Worm (Caenorhabditis elegans) whole organism, L3 larva: Measurements from ENCODE around the gene srj-37.

Source experiments
- R02D3.7 ChIP-seq: fragments of 150-350 bp; optimal IDR thresholded peaks from 2 replicates; lab custom pipeline; 2014; ENCODE audit warnings: missing biosample characterization, missing genetic modification characterization
- ZK546.5 ChIP-seq: sonication (generic microtip); optimal IDR thresholded peaks from 2 replicates; lab custom pipeline; 2017; ENCODE audit warnings: missing biosample characterization, missing genetic modification characterization
- ceh-16 ChIP-seq: sonication (generic microtip); optimal IDR thresholded peaks from 2 replicates; lab custom pipeline; 2017; ENCODE audit warnings: missing biosample characterization, missing genetic modification characterization
- ceh-28 ChIP-seq: fragments of 150-350 bp; optimal IDR thresholded peaks from 2 replicates; lab custom pipeline; 2014; ENCODE audit warnings: missing biosample characterization, missing genetic modification reagents, missing genetic modification characterization
- ceh-82 ChIP-seq: fragments of 150-350 bp; optimal IDR thresholded peaks from 2 replicates; lab custom pipeline; 2014; ENCODE audit warnings: missing biosample characterization, missing genetic modification characterization
- ceh-9 ChIP-seq: sonication (generic microtip); optimal IDR thresholded peaks from 2 replicates; lab custom pipeline; 2018; ENCODE audit warnings: missing biosample characterization, missing genetic modification characterization
- daf-12 ChIP-seq: fragments of 150-350 bp; optimal IDR thresholded peaks from 2 replicates; lab custom pipeline; 2014; ENCODE audit warnings: missing biosample characterization, missing genetic modification reagents, missing genetic modification characterization
- egl-27 ChIP-seq: sonication (generic microtip); optimal IDR thresholded peaks from 4 replicates; lab custom pipeline; 2017; ENCODE audit warnings: missing biosample characterization, missing genetic modification reagents, missing genetic modification characterization
- egl-5 ChIP-seq: fragments of 150-350 bp; optimal IDR thresholded peaks from 2 replicates; lab custom pipeline; 2017; ENCODE audit warnings: missing biosample characterization, missing genetic modification reagents, missing genetic modification characterization, inconsistent platforms
- elt-1 ChIP-seq: fragments of 150-350 bp; optimal IDR thresholded peaks from 2 replicates; lab custom pipeline; 2014; ENCODE audit warnings: missing biosample characterization, missing genetic modification characterization
- elt-2 ChIP-seq: sonication (generic microtip); optimal IDR thresholded peaks from 2 replicates; lab custom pipeline; 2016; ENCODE audit warnings: missing genetic modification reagents, mild to moderate bottlenecking, missing genetic modification characterization, missing compliant biosample characterization
- fkh-10 ChIP-seq: sonication (generic microtip); optimal IDR thresholded peaks from 2 replicates; lab custom pipeline; 2017; ENCODE audit warnings: missing biosample characterization, missing genetic modification reagents, missing genetic modification characterization
- hmg-11 ChIP-seq: sonication (generic microtip); optimal IDR thresholded peaks from 2 replicates; lab custom pipeline; 2016; ENCODE audit warnings: missing genetic modification characterization, missing compliant biosample characterization
- lin-15B ChIP-seq: fragments of 150-350 bp; optimal IDR thresholded peaks from 2 replicates; lab custom pipeline; 2014; ENCODE audit warnings: missing biosample characterization, missing genetic modification characterization
- lsy-12 ChIP-seq: sonication (generic microtip); optimal IDR thresholded peaks from 2 replicates; lab custom pipeline; 2016; ENCODE audit warnings: mild to moderate bottlenecking, missing genetic modification characterization, missing compliant biosample characterization
- mdl-1 ChIP-seq: fragments of 150-350 bp; optimal IDR thresholded peaks from 2 replicates; lab custom pipeline; 2014; ENCODE audit warnings: missing biosample characterization, missing genetic modification characterization
- nfya-1 ChIP-seq: sonication (generic microtip); optimal IDR thresholded peaks from 2 replicates; lab custom pipeline; 2017; ENCODE audit warnings: missing genetic modification characterization, mild to moderate bottlenecking, missing compliant biosample characterization, antibody characterized with exemption, moderate library complexity; ENCODE audit not compliant: insufficient read depth
- nhr-12 ChIP-seq: fragments of 150-350 bp; optimal IDR thresholded peaks from 2 replicates; lab custom pipeline; 2014; ENCODE audit warnings: missing biosample characterization, missing genetic modification characterization
- nhr-23 ChIP-seq: fragments of 150-350 bp; optimal IDR thresholded peaks from 2 replicates; lab custom pipeline; 2014; ENCODE audit warnings: missing biosample characterization, missing genetic modification reagents, missing genetic modification characterization
- nhr-237 ChIP-seq: fragments of 150-350 bp; optimal IDR thresholded peaks from 2 replicates; lab custom pipeline; 2014; ENCODE audit warnings: missing biosample characterization, missing genetic modification characterization
- nhr-25 ChIP-seq: sonication (generic microtip); optimal IDR thresholded peaks from 2 replicates; lab custom pipeline; 2017; ENCODE audit warnings: missing biosample characterization, missing genetic modification characterization
- nhr-28 ChIP-seq: fragments of 150-350 bp; optimal IDR thresholded peaks from 2 replicates; lab custom pipeline; 2014; ENCODE audit warnings: missing biosample characterization, missing genetic modification characterization
- nhr-43 ChIP-seq: sonication (generic microtip); optimal IDR thresholded peaks from 2 replicates; lab custom pipeline; 2016; ENCODE audit warnings: mild to moderate bottlenecking, missing genetic modification characterization, missing compliant biosample characterization; ENCODE audit not compliant: poor library complexity, severe bottlenecking
- nhr-67 ChIP-seq: fragments of 150-350 bp; optimal IDR thresholded peaks from 2 replicates; lab custom pipeline; 2014; ENCODE audit warnings: missing biosample characterization, missing genetic modification characterization
- nhr-76 ChIP-seq: fragments of 150-350 bp; sonication (generic microtip); optimal IDR thresholded peaks from 5 replicates; lab custom pipeline; 2014; ENCODE audit warnings: missing biosample characterization, missing genetic modification characterization
- nhr-77 ChIP-seq: fragments of 150-350 bp; optimal IDR thresholded peaks from 2 replicates; lab custom pipeline; 2014; ENCODE audit warnings: missing biosample characterization, missing genetic modification characterization
- pha-4 ChIP-seq: fragments of 150-350 bp; optimal IDR thresholded peaks from 2 replicates; lab custom pipeline; 2014; ENCODE audit warnings: missing biosample characterization, missing genetic modification reagents, missing genetic modification characterization
- pqm-1 ChIP-seq: fragments of 150-350 bp; optimal IDR thresholded peaks from 2 replicates; lab custom pipeline; 2017; ENCODE audit warnings: missing biosample characterization, missing genetic modification characterization, inconsistent platforms
- skn-1 ChIP-seq: fragments of 150-350 bp; optimal IDR thresholded peaks from 2 replicates; lab custom pipeline; 2014; ENCODE audit warnings: missing biosample characterization, missing genetic modification characterization
- snpc-4 ChIP-seq: fragments of 150-350 bp; optimal IDR thresholded peaks from 2 replicates; lab custom pipeline; 2014; ENCODE audit warnings: missing biosample characterization, missing genetic modification characterization
- tbx-2 ChIP-seq: sonication (generic microtip); optimal IDR thresholded peaks from 2 replicates; lab custom pipeline; 2016; ENCODE audit warnings: mild to moderate bottlenecking, missing genetic modification characterization, missing compliant biosample characterization
- unc-39 ChIP-seq: sonication (generic microtip); optimal IDR thresholded peaks from 4 replicates; lab custom pipeline; 2017; ENCODE audit warnings: missing biosample characterization, missing genetic modification characterization
- unc-62 ChIP-seq: fragments of 150-350 bp; sonication (generic microtip); optimal IDR thresholded peaks from 4 replicates; lab custom pipeline; 2014; ENCODE audit warnings: missing biosample characterization, missing genetic modification reagents, missing genetic modification characterization
- ztf-11 ChIP-seq: fragments of 150-350 bp; optimal IDR thresholded peaks from 2 replicates; lab custom pipeline; 2014; ENCODE audit warnings: missing biosample characterization, missing genetic modification characterization

Gene srj-37

DNA sequence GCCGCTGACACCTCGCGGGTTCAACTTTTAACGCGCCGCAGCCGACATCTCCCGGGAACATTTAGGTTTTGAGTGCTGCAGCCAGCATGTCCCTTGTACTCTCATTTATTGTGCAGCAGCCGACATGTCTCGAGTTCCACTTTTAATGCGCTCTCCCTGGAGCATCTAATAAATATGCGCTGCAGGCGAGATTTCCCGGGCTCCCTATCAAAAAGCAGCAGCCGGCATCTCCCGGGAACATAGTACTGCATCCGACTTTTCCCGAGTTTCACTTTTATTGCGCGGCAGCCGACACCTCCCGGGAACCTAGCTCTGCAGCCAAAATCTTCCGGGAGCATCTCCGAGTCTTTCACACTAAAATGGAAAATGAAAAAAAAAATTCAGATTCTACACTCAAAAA lies 17.4 kb upstream of the srj-37 start:
- no peak for TF ChIP-seq nhr-23 (tag; lab: Kevin White, UChicago)

DNA sequence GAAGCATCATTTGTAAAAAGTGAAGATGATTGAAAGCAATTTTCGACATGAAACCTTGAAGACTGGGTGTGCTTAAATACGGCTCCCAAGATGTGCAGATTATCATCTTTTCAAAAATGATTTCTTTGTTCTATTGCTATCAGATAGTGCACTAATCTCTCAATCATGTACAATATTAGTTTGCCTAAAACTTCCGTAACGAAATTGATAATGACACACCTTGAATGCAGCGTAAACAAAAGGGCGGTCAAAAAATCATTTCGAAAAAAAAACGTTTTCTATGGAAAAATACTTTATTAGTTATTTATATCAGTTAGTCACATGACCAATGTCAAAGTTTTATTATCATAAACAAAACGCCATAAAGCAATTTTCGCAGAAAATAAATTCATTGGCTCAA lies 15.5 kb upstream of the srj-37 start, which contains the start of gene F48G7.5:
F48G7.5 (minus strand) TSS at position 34 of the 400 bp plus-strand sequence.
- TF ChIP-seq ceh-9 (no peak), mdl-1 (no peak), pha-4 (tag; lab: Kevin White, UChicago) (peak; percentile 36), ceh-16 (tag; lab: Kevin White, UChicago) (no peak), egl-27 (tag; lab: Kevin White, UChicago) (no peak), pqm-1 (peak; percentile 64), nfya-1 (tag; lab: Kevin White, UChicago) (no peak), elt-2 (tag; lab: Kevin White, UChicago) (peak; percentile 56), unc-39 (tag; lab: Kevin White, UChicago) (no peak), tbx-2 (tag; lab: Kevin White, UChicago) (no peak), nhr-76 (no peak), ceh-28 (tag; lab: Kevin White, UChicago) (no peak), fkh-10 (no peak), hmg-11 (tag; lab: Kevin White, UChicago) (no peak)

DNA sequence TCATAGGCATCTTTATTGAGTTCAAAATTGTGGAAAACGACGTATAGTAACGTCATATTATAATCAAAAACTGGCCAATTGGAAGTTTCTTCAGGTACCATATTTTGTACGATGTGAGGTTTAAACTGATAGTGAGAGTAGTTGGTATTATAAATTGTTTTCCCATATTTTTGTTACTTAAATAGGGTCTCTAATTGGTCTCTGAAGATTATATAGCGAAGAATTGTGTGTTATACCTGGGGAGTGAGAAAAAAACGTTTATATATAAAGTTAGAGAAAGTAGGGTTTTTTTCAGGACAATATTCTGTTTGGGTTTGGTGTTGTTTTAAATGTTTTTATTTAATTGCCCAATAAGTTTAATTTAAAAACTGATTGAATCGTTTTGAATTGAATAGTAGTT lies 13.5 kb upstream of the srj-37 start, which contains the start of gene srt-17:
srt-17 (minus strand) TSS at position 101 of the 400 bp plus-strand sequence.
- no peak for TF ChIP-seq nhr-77 (tag; lab: Kevin White, UChicago)
- TF ChIP-seq, all 47 proteins: peak for 0

DNA sequence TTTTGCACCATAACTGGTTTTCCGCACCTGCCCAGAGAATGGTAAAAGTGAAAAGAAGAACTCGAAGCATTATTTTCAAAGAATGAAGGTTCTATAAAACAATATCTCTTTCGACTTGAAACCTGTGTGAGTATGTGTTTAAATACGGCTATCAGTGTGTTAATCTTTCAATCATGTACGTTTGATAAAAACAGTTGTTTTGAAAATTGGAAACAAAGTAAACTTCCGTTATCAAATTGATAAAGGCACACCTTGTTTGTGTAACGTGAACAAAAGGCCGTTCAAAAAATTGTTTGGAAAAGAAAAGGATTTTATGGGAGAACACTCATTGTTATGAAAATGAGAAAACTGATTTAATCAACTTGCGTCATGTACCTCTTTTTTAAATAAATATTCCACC lies 12.1 kb upstream of the srj-37 start, which contains the start of gene F48G7.7:
F48G7.7 (minus strand) TSS at position 101 of the 400 bp plus-strand sequence.
- no peak for TF ChIP-seq hmg-11 (tag; lab: Kevin White, UChicago)
- TF ChIP-seq skn-1 (tag; lab: Kevin White, UChicago): no peak

DNA sequence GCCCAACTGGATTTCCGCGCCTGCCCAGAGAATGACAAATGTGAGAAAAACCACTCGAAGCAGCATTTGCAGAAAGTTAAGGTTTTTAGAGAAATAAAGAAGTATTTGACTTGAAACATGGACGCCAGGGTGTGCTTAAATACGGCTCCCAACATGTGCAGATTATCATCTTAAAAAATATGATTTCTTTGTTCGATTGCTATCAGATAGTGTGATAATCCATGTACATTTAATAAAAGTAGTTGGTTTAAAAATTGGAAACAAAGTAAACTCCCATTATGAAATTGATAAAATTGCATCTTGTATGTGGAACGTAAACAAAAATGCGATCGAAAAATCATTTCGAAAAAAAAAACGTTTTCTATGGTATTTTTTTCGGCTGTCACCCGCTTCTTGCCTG lies 10.8 kb upstream of the srj-37 start, which contains the start of gene F48G7.8:
F48G7.8 (minus strand) TSS at position 101 of the 400 bp plus-strand sequence.
- TF ChIP-seq ceh-16 (tag; lab: Kevin White, UChicago) (no peak), egl-5 (no peak), snpc-4 (no peak), nfya-1 (tag; lab: Kevin White, UChicago) (no peak), elt-1 (tag; lab: Kevin White, UChicago) (no peak), nhr-25 (no peak), nhr-77 (tag; lab: Kevin White, UChicago) (no peak), tbx-2 (tag; lab: Kevin White, UChicago) (no peak), ztf-11 (tag; lab: Kevin White, UChicago) (no peak), nhr-237 (tag; lab: Kevin White, UChicago) (no peak), lsy-12 (tag; lab: Kevin White, UChicago) (no peak), egl-27 (tag; lab: Kevin White, UChicago) (no peak), unc-39 (tag; lab: Kevin White, UChicago) (no peak), hmg-11 (tag; lab: Kevin White, UChicago) (no peak)

DNA sequence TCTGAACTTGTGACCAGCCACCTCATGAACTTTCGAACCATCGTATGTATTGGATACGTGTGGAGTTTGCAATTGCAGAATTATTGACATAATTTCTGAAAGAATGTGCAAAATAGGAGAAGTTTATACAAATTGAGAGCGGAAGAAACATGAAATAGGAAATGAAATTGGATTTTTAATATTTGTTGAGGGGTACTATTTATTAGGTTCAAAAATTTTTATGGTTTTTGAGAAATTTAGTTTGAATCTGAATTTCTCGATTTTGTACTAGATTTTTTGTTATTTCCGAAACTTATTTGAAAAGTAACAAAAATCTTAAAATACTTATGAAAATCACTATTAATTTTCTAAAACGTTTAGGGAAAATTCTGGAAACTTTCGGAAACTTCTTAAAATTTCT lies 9.9 kb upstream of the srj-37 start, which contains the start of gene F48G7.9:
F48G7.9 (minus strand) TSS at position 101 of the 400 bp plus-strand sequence.
- no peak for TF ChIP-seq nhr-43
- TF ChIP-seq nhr-77 (tag; lab: Kevin White, UChicago): no peak
- TF ChIP-seq unc-39 (tag; lab: Kevin White, UChicago): no peak
- no peak for TF ChIP-seq elt-1 (tag; lab: Kevin White, UChicago)
- no peak for TF ChIP-seq nhr-67 (tag; lab: Kevin White, UChicago)
- no peak for TF ChIP-seq elt-2 (tag; lab: Kevin White, UChicago)
- TF ChIP-seq unc-62: no peak
- TF ChIP-seq skn-1 (tag; lab: Kevin White, UChicago): no peak
- no peak for TF ChIP-seq R02D3.7
- no peak for TF ChIP-seq nhr-12 (tag; lab: Kevin White, UChicago)
- no peak for TF ChIP-seq ceh-28 (tag; lab: Kevin White, UChicago)
- no peak for TF ChIP-seq ceh-82 (tag; lab: Kevin White, UChicago)
- TF ChIP-seq daf-12 (tag; lab: Kevin White, UChicago): no peak
- no peak for TF ChIP-seq lsy-12 (tag; lab: Kevin White, UChicago)
- no peak for TF ChIP-seq lin-15B (tag; lab: Kevin White, UChicago)
- no peak for TF ChIP-seq egl-5
- TF ChIP-seq nhr-28 (tag; lab: Kevin White, UChicago): no peak
- no peak for TF ChIP-seq ZK546.5 (tag; lab: Kevin White, UChicago)
